Worm (Caenorhabditis elegans): ENCODE data around the gene F32A11.1.

DNA sequence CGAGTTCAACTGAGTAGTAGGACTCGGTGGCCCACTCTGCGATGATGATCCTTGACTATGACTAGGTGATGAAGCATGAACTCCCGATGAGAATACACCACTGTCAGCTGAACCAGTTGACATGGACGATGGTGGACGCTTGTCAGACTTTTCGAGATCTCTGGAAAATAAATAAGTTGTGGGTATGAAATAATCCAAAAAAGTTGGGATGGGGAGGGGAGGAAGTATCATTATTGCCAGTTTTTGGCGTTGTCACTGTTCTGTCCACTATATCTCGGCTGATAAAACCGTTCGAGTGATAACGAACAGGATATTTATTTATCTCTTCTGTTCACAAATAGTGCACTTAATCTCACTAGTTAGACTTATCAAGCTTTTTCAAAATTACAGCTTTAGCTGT lies 6.9 kb downstream of the F32A11.1 start:
- TF ChIP-seq dao-5 (tag; optimal IDR thresholded peaks at IDR 0.05), result no peak
- no peak for TF ChIP-seq him-1 (tag; optimal IDR thresholded peaks at IDR 0.05)
- TF ChIP-seq W03F9.2 (tag; optimal IDR thresholded peaks at IDR 0.05), result no peak

All from whole organism, L4/young adult.